Fruit fly (Drosophila melanogaster) whole organism, larva: ENCODE results near the gene CG33107.

Experiments used
- noc ChIP-seq: fragments of 200-800 bp; sonication (Bioruptor generic); optimal IDR thresholded peaks from 3 replicates; lab custom pipeline; 2019; ENCODE audit warnings: missing biosample characterization, mild to moderate bottlenecking, missing genetic modification characterization, moderate library complexity

Gene CG33107

dm6 chr3R:22584582-22584981 lies at the start of gene CG33107, which contains the start of gene CG6937:
TSS of gene CG33107 (minus strand) at chr3R:22584718.
TSS of gene CG6937 (plus strand) at chr3R:22584773.
- no peak for TF ChIP-seq noc

DNA sequence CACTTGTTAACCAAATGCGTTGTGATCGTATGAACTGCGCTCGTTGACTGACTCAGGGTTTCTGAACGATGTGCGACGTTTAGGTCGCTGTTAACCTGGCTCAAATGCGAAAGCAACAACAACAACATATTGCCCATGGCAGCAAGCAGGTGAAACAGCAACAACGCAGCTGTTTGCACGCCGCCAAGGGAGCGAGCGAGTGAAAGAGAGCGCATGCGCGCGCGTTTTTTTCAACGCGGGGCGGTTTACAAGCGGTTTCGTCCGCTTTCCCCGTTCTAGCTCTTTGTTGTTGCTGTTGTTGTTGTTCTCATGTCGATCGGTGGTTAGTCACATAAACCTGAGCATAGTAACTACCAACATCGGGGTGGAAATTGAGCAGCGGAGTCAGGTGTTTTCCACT lies 48.5 kb upstream of the CG33107 start:
- TF ChIP-seq noc, result no peak

- TF ChIP-seq noc, result no peak
These were observed 47.7 kb upstream of the CG33107 start for dm6 chr3R:22632181-22632580.

- TF ChIP-seq noc, result no peak
These were observed 46.6 kb upstream of the CG33107 start for dm6 chr3R:22631156-22631555.

dm6 chr3R:22629174-22629573 lies 44.7 kb upstream of the CG33107 start:
- no peak for TF ChIP-seq noc

dm6 chr3R:22627936-22628513 lies 43.5 kb upstream of the CG33107 start:
- TF ChIP-seq noc, result no peak

- TF ChIP-seq noc, result peak; percentile 63
These were observed 42.4 kb upstream of the CG33107 start for dm6 chr3R:22626842-22627392.

dm6 chr3R:22626334-22626688 lies 41.8 kb upstream of the CG33107 start:
- no peak for TF ChIP-seq noc

DNA sequence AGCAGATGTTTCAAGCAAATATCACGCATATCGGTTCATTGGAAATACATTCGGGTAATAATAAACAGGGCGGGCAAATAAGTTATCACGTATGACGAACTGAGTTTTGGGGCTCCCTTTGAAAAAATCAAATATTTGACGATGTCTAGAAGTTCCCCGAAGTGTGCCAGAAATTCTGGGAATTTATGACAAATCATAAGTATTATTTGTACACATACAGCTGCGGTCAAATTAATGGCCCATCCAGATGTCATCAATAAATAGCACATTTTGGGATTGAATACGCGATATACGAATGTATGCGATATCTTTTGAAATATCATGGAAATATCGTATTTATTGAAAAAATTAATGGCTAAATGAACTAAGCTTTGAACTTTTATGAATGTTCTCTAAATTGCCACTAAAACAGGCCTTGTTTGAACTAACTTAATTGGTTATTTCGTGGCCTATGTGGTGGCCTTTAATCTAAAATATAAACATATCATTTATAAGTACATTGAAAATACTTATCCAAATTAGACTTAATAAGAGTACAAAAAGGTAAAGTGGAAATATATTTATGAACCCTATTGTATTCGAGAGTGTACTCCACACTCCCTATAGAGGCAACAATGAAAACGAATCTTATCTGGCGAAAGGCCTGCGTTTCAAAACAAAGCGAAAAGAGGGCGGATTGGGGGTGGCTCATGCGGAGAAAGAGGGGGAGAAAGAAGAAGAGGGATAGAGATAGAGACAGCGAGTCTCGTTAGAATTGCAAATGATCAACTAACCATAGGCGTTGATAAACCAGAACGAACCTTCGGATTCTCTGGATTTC lies 41.2 kb upstream of the CG33107 start:
- TF ChIP-seq noc, result peak; percentile 74

dm6 chr3R:22624737-22625136 lies 40.2 kb upstream of the CG33107 start:
- no peak for TF ChIP-seq noc

- no peak for TF ChIP-seq noc
These were observed 33.8 kb upstream of the CG33107 start, which contains the start of gene mRpL45 for dm6 chr3R:22618280-22618679. TSS of gene mRpL45 (plus strand) at chr3R:22618492.

DNA sequence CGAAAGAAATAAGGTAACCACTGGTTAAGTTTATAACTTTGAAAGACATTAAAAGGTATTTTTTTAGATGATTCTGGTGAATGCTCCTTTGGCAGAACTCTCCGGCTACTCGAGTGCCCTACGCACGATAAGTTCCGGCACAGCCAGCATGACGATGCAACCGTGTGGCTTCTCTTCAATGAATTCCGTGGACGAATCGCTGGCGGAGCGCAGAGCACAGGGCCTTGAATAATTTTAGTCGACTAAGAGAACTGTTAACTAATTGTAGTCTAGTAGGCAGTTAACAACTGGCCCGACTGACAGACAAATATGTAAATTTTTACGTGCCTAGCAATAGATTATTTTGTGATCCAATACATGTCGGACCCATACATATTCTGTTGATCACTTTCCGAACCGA lies 31.7 kb upstream of the CG33107 start, which contains the start of gene CG31161:
TSS of gene CG31161 (plus strand) at position 301 of the 400 bp plus-strand sequence.
- no peak for TF ChIP-seq noc

DNA sequence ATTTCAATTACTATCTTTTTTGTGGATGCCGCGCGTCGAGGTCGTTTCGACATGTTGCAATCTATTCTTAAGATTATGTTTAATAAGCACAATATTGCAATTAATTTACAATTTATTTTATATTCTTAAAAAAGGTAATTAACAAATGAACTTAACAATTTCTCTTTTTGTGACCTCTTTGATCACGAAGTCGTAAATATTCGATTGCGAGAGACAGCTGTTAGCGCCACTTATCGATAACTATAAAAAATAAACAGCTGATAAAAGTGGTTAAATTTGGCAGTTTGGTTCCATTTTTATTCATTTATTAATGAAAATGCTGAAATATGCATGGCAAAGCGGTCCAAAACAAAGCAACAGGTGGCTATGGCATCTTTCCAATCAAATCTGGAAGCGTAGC lies 28.9 kb upstream of the CG33107 start, which contains the start of the genes CG31156 and mRRF2:
TSS of gene CG31156 (minus strand) at position 209 of the 400 bp plus-strand sequence.
TSS of gene mRRF2 (plus strand) at position 239 of the 400 bp plus-strand sequence.
- no peak for TF ChIP-seq noc

- no peak for TF ChIP-seq noc
These were observed 24.7 kb upstream of the CG33107 start, which contains the start of gene CG13843 for dm6 chr3R:22609185-22609584. TSS of gene CG13843 (plus strand) at chr3R:22609485.

dm6 chr3R:22602783-22603182 lies 18.3 kb upstream of the CG33107 start:
- no peak for TF ChIP-seq noc

- no peak for TF ChIP-seq noc
These were observed 14.2 kb upstream of the CG33107 start for dm6 chr3R:22598759-22599158.

- TF ChIP-seq noc, result peak; percentile 14
These were observed 12.9 kb upstream of the CG33107 start for dm6 chr3R:22597344-22597954.
